Fruit fly (Drosophila melanogaster): ENCODE results near the gene SrpRalpha.

Gene SrpRalpha

DNA sequence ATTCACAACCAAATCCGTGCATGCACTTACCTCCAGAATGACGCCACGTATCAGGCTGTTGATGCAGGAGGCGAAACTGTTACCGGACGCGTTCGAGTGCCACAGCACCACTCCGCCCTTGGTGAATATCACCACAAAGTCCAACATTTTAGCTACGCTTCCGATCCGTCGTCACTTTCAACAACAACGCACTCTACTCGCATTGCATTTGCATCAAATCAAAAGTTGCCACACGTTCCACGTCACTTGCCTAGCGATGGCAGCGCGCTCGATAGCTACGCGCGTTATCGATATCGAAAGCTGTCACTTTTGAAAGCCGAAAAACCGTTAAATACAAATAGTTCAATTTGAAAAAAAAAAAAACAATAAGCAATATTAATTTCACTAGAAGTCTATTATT is at the start of gene SrpRalpha:
Gene SrpRalpha, minus strand, starts transcription at position 260 of the 400 bp plus-strand sequence.
- TF ChIP-seq usp (GFP tag; optimal IDR thresholded peaks at IDR 0.05) (no peak), EcR (GFP tag; optimal IDR thresholded peaks at IDR 0.05) (no peak), CG8478 (optimal IDR thresholded peaks at IDR 0.05) (no peak), pan (optimal IDR thresholded peaks at IDR 0.05) (no peak), psq (optimal IDR thresholded peaks at IDR 0.05) (no peak), Dll (optimal IDR thresholded peaks at IDR 0.05) (no peak)

DNA sequence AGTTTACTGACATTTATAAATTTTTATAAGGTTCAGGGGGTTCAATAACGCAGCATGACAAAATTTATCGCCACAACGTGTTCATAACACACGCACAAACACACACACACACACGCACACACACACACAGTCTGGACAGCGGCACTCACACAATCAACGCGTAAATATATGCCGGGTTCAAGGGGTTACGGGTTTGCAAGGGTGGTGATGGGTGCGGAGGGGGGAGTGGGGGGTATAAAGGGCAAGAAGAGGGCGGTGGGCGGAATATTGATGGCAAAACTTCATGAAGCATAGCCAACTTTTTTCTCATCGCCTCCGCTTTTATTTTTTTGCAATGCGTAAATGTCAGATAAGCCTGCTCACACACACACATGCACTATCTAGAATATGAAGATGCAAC is 47.2 kb upstream of the SrpRalpha start:
- TF ChIP-seq psq (optimal IDR thresholded peaks at IDR 0.05) (no peak), EcR (GFP tag; optimal IDR thresholded peaks at IDR 0.05) (no peak), CG8478 (optimal IDR thresholded peaks at IDR 0.05) (no peak), Dll (optimal IDR thresholded peaks at IDR 0.05) (no peak), pan (optimal IDR thresholded peaks at IDR 0.05) (no peak), usp (GFP tag; optimal IDR thresholded peaks at IDR 0.05) (no peak)

DNA sequence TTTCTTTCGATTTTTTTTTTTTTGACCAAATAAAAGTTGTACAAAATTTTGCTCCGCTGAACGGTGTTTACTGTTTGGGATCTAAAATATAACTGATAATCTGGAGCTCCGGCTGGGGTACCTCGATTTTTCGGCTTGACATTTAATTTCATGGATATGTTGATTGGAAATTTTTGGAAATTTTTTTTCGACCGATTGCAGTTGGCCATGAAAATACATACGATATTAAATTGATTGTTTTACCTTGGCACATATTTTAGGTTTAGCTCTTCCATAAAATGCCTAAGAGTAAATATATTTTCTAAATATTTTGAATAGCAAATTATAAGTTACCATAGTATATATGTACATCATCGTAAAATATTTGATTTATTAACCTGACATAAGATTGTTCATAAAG is 41.7 kb upstream of the SrpRalpha start, which contains the start of gene CG1394:
Gene CG1394, minus strand, starts transcription at position 101 of the 400 bp plus-strand sequence.
- no peak for TF ChIP-seq CG8478 (optimal IDR thresholded peaks at IDR 0.05)
- TF ChIP-seq usp (GFP tag; optimal IDR thresholded peaks at IDR 0.05), result no peak
- TF ChIP-seq Dll (optimal IDR thresholded peaks at IDR 0.05), result no peak
- TF ChIP-seq EcR (GFP tag; optimal IDR thresholded peaks at IDR 0.05), result no peak
- no peak for TF ChIP-seq pan (optimal IDR thresholded peaks at IDR 0.05)
- no peak for TF ChIP-seq psq (optimal IDR thresholded peaks at IDR 0.05)

DNA sequence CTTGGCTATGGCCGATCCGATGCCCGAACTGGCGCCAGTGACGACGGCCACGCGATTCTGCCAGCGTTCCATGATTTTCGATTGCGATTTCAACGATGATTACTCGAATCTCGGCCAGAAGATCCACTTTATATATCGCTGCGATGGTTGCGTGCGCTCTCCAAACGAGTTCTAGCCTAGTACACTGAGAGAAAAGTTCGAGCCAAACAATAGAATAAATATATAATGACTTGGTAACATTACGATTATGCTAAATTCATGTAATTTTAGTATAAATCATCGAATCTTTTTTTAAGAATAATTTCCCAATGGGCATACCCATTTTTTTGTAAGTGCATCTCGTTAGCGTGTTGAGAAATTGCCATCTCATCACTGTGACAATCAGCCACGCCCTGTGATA is 40.1 kb upstream of the SrpRalpha start, which contains the start of gene Antdh:
Gene Antdh, minus strand, starts transcription at position 101 of the 400 bp plus-strand sequence.
- TF ChIP-seq Dll (optimal IDR thresholded peaks at IDR 0.05) (no peak), EcR (GFP tag; optimal IDR thresholded peaks at IDR 0.05) (no peak), psq (optimal IDR thresholded peaks at IDR 0.05) (no peak), usp (GFP tag; optimal IDR thresholded peaks at IDR 0.05) (no peak), pan (optimal IDR thresholded peaks at IDR 0.05) (no peak), CG8478 (optimal IDR thresholded peaks at IDR 0.05) (no peak)

DNA sequence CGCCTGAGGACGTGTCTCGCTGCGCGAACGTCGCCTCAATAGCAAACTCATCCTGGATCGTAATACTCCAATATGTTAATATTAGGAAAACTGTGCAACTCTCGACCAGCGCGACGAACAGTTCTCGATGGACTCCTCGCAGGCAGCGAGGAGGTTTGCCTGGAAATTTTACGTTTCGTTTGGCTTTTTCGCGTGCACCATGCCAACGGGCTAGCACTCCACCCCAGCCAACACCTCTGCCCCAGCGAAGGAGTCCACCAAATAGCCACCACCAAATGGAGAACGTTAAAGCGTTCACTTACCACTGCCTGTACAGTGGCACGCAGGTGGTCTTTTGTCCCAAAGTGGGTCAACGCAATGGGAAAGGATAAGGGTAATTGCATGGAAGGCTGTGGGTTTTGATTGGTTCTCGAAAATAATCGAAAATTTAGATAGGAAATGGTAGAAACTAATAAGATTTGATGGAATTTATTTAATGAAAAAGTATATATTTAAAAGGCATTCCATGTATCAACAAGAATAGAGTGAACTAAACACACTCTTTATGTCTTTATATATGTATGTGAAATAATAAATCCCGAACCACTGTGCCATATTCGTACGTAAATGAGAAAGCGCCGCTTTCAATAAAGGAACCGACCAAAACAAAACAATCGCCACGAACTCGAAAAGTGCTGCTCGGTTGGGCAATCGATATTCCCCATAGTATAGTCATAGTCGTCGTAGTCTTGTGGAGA is 31.0 kb upstream of the SrpRalpha start, which contains the start of gene CG32668:
Gene CG32668, minus strand, starts transcription at position 51 of the 737 bp plus-strand sequence.
- no peak for TF ChIP-seq usp (GFP tag; optimal IDR thresholded peaks at IDR 0.05)
- TF ChIP-seq Dll (optimal IDR thresholded peaks at IDR 0.05), result no peak
- TF ChIP-seq psq (optimal IDR thresholded peaks at IDR 0.05), result no peak
- no peak for TF ChIP-seq EcR (GFP tag; optimal IDR thresholded peaks at IDR 0.05)
- no peak for TF ChIP-seq CG8478 (optimal IDR thresholded peaks at IDR 0.05)
- no peak for TF ChIP-seq pan (optimal IDR thresholded peaks at IDR 0.05)

DNA sequence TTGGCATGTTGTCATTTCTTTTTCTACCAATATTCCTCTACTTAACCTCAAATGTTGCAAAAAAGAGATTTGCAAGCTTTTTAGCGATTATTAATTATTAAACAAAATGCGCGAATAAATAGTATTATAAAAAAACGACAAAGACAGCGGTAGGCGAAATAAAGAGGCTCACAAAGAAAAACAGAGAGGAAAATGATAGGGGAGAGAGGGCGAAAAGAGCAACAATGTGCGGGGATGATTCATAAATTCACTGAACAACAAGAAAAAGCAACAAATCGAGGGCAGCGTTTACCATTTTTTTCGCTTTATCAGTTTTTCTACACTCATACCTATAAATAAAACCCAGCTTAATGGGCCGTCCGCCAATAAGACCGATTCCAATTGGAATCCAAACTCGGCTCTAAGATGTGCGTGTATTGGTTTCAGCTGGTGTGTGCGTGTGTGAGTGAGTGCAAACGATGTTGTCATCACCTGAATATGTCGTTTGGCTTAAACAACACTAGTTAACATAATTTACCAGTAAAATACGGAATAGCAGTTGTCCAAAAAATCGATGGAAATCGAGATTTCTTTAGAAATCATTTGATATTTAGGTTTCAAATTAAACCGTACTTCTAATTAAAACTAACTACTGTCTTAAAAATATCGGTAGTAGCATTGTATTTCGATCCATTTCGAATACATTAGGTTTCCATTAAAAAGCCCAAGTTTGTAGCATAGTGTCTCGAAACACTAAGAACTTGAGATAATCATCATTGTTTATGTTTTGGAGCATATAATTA is 27.1 kb upstream of the SrpRalpha start:
- TF ChIP-seq CG8478 (optimal IDR thresholded peaks at IDR 0.05), result no peak
- no peak for TF ChIP-seq pan (optimal IDR thresholded peaks at IDR 0.05)
- TF ChIP-seq EcR (GFP tag; optimal IDR thresholded peaks at IDR 0.05), result no peak
- TF ChIP-seq usp (GFP tag; optimal IDR thresholded peaks at IDR 0.05), result no peak
- no peak for TF ChIP-seq Dll (optimal IDR thresholded peaks at IDR 0.05)
- no peak for TF ChIP-seq psq (optimal IDR thresholded peaks at IDR 0.05)

DNA sequence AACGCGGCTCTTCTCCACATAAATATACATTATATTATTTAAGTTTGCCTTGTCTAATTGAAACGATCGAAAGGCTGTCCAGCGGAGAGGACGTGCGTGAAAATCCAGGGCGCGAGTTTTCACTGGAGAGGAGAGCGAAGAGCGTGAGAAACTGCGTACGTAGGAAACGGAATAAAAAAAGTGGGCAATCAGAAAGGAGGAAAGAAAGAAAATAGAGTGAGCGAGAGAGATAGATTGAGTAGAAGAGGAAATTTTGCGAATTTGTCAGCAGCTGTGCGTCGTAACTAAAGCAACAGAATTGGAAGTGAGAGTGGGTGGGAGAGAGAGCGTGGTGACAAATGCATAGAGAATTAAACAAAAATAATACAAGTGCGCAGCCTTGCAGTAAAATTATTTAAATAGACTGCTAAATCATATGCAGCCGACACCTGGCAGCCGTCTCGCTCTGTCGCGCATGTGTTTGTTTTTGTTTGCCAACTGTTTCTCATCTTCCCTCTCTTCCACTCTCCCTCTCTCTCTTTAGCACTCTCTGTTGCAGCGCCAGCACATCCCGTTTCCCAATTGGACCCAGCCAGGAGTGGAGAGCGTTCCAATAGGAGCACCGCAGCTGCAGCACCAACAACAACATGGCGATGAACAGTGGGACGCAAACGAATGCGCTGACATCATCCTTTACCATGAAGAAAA is 25.8 kb upstream of the SrpRalpha start:
- peak; percentile 56 for TF ChIP-seq CG8478 (optimal IDR thresholded peaks at IDR 0.05)
- no peak for TF ChIP-seq pan (optimal IDR thresholded peaks at IDR 0.05)
- TF ChIP-seq EcR (GFP tag; optimal IDR thresholded peaks at IDR 0.05), result no peak
- peak; percentile 83 for TF ChIP-seq Dll (optimal IDR thresholded peaks at IDR 0.05)

DNA sequence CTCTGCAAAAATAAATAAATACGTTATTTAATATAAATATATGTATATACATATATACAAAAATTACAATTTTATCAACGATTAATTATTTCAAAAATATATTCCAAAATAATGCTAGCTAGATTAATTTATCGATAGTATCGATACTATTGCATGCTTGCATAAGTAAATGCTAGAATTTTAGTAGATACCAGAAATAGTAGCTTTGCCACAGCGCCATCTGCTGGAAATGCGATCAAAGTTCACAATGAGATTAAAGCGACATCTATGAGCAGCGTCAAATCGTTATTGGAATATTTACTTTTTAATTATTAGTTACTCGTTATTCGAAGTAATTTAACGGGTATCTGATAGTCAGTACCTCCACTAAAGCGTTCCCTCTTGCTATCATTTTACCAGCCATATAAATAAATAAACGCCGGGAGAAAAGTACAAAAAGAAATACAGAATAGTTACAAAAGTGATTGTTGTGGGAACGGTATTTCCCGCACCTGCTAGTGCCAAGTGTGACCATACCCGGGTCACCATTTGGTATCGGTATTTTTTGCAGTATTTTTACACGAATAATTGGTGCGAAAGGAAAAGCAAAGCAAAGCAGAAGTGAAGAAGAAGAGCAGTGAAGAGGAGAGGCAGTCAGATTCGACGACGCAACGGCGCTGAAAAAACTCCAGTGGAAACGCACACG is 25.1 kb upstream of the SrpRalpha start, which contains the start of the genes rtv and Dlic:
Gene rtv, minus strand, starts transcription at position 165 of the 685 bp plus-strand sequence.
Gene Dlic, plus strand, starts transcription at position 596 of the 685 bp plus-strand sequence.
- TF ChIP-seq Dll (optimal IDR thresholded peaks at IDR 0.05) (no peak), pan (optimal IDR thresholded peaks at IDR 0.05) (no peak), psq (optimal IDR thresholded peaks at IDR 0.05) (no peak), usp (GFP tag; optimal IDR thresholded peaks at IDR 0.05) (no peak), EcR (GFP tag; optimal IDR thresholded peaks at IDR 0.05) (no peak), CG8478 (optimal IDR thresholded peaks at IDR 0.05) (no peak)

DNA sequence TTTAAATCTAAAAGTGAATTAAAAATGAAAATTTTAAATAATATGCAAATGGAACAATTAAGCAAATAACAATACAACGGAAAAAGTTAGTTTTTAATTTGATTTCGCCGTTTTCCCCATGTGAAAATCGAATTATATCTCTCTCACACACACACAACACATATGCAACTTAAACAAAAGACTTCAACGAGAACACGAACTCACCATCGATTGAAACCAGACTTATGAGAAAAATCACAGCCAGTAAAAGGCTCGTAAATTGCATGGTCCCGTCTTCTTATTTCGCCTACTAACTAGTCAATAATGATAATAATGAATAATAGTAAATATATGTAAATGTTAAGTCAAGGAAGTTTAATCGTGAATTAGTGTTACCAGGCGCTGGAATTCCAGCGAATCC is 24.5 kb upstream of the SrpRalpha start:
- TF ChIP-seq EcR (GFP tag; optimal IDR thresholded peaks at IDR 0.05), result no peak
- TF ChIP-seq usp (GFP tag; optimal IDR thresholded peaks at IDR 0.05), result no peak
- no peak for TF ChIP-seq pan (optimal IDR thresholded peaks at IDR 0.05)
- no peak for TF ChIP-seq psq (optimal IDR thresholded peaks at IDR 0.05)
- no peak for TF ChIP-seq CG8478 (optimal IDR thresholded peaks at IDR 0.05)

DNA sequence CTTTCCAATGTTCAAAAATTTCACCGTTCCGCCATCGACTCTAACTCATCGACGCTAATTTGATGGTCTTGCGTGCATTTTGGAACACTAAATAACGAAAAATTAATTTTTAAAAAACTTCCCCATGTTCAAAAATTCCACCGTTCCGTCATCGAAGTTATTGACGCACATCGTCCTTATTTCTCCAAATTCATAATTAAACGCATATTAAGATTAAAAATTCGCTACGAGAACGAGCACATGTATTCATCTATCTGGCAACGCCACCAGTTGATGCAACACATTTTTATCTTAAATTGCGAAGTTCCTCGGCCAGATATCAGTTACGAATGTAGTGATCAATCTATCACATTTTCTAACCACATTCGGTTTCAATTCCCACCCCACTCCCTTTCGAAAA is 20.3 kb upstream of the SrpRalpha start, which contains the start of gene Lint-1:
Gene Lint-1, plus strand, starts transcription at position 123 of the 400 bp plus-strand sequence.
- no peak for TF ChIP-seq EcR (GFP tag; optimal IDR thresholded peaks at IDR 0.05)
- no peak for TF ChIP-seq usp (GFP tag; optimal IDR thresholded peaks at IDR 0.05)
- TF ChIP-seq psq (optimal IDR thresholded peaks at IDR 0.05), result no peak
- no peak for TF ChIP-seq pan (optimal IDR thresholded peaks at IDR 0.05)
- no peak for TF ChIP-seq Dll (optimal IDR thresholded peaks at IDR 0.05)
- no peak for TF ChIP-seq CG8478 (optimal IDR thresholded peaks at IDR 0.05)
